Worm (Caenorhabditis elegans) whole organism, early embryonic: ENCODE results near the gene B0513.90.

ENCODE experiments used
- B0310.2 ChIP-seq: sonication (generic microtip); optimal IDR thresholded peaks from 2 replicates; lab custom pipeline; 2016; ENCODE audit warnings: mild to moderate bottlenecking, missing genetic modification characterization, missing compliant biosample characterization
- F13C5.2 ChIP-seq: sonication (generic microtip); optimal IDR thresholded peaks from 2 replicates; lab custom pipeline; 2017; ENCODE audit warnings: mild to moderate bottlenecking, missing genetic modification characterization, inconsistent platforms, missing compliant biosample characterization
- aly-1 ChIP-seq: sonication (generic microtip); optimal IDR thresholded peaks from 2 replicates; lab custom pipeline; 2016; ENCODE audit warnings: missing genetic modification characterization, missing compliant biosample characterization
- ama-1 ChIP-seq: fragments of 150-350 bp; optimal IDR thresholded peaks from 2 replicates; lab custom pipeline; 2014
- ceh-13 ChIP-seq: fragments of 200-800 bp; sonication (Bioruptor generic); optimal IDR thresholded peaks from 2 replicates; lab custom pipeline; 2018; ENCODE audit warnings: mild to moderate bottlenecking, missing genetic modification characterization, missing compliant biosample characterization
- ceh-36 ChIP-seq: sonication (generic microtip); optimal IDR thresholded peaks from 2 replicates; lab custom pipeline; 2016; ENCODE audit warnings: missing genetic modification characterization, inconsistent platforms, missing compliant biosample characterization
- ets-7 ChIP-seq: sonication (generic microtip); optimal IDR thresholded peaks from 2 replicates; lab custom pipeline; 2016; ENCODE audit warnings: missing genotype, missing genetic modification characterization, missing compliant biosample characterization
- flt-1 ChIP-seq: fragments of 200-800 bp; sonication (Bioruptor generic); IDR thresholded peaks from 2 replicates; pipeline ENCODE4 v1.3.6; 2022; ENCODE audit warnings: missing genetic modification characterization, missing compliant biosample characterization
- hmbx-1 ChIP-seq: sonication (generic microtip); optimal IDR thresholded peaks from 2 replicates; lab custom pipeline; 2016; ENCODE audit warnings: mild to moderate bottlenecking, missing genetic modification characterization, missing compliant biosample characterization
- hmg-4 ChIP-seq: fragments of 200-800 bp; sonication (Bioruptor generic); optimal IDR thresholded peaks from 2 replicates; lab custom pipeline; 2018; ENCODE audit warnings: mild to moderate bottlenecking, missing genetic modification characterization, missing compliant biosample characterization
- hnd-1 ChIP-seq: sonication (generic microtip); optimal IDR thresholded peaks from 2 replicates; lab custom pipeline; 2016; ENCODE audit warnings: missing genetic modification characterization, missing compliant biosample characterization
- pes-1 ChIP-seq: fragments of 200-800 bp; sonication (Bioruptor generic); IDR thresholded peaks from 2 replicates; pipeline ENCODE4 v1.3.6; 2022; ENCODE audit warnings: missing genetic modification reagents, missing genetic modification characterization, missing compliant biosample characterization
- scrt-1 ChIP-seq: fragments of 200-800 bp; sonication (Bioruptor generic); IDR thresholded peaks from 2 replicates; pipeline ENCODE4 v1.3.6; 2022; ENCODE audit warnings: missing genetic modification characterization, missing compliant biosample characterization
- sea-1 ChIP-seq: fragments of 200-800 bp; sonication (Bioruptor generic); conservative IDR thresholded peaks from 2 replicates; pipeline ENCODE4 v1.3.6; 2022; ENCODE audit warnings: missing genetic modification characterization, missing compliant biosample characterization
- tbx-11 ChIP-seq: fragments of 200-800 bp; sonication (Bioruptor generic); IDR thresholded peaks from 2 replicates; pipeline ENCODE4 v1.3.6; 2022; ENCODE audit warnings: missing genetic modification characterization, missing compliant biosample characterization
- tbx-37 ChIP-seq: fragments of 200-800 bp; sonication (Bioruptor generic); conservative IDR thresholded peaks from 2 replicates; pipeline ENCODE4 v1.3.6; 2022; ENCODE audit warnings: missing genetic modification reagents, missing genetic modification characterization, missing compliant biosample characterization
- tra-4 ChIP-seq: sonication (generic microtip); optimal IDR thresholded peaks from 2 replicates; lab custom pipeline; 2017; ENCODE audit warnings: missing genetic modification characterization, missing compliant biosample characterization

Gene B0513.90

DNA sequence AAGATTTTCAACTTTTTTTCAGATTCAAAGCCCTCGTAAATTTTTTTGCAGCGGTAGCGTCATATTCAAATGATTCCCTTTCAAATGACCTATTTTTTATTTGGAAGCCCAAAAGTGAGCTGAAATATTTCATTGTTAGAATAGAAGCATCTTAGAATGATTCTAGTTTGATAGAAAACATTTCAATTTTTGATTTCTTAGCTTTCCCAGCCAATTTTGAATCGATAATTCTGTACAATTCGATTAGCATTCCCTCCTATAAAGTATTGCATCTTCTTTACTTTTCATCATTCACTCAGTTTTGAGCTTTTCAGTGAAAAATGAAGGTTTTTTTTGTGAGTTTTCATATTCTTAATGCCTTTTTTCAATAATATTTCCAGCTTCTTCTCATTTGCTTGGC, at the start of gene B0513.90:
Gene B0513.90, plus strand, starts transcription at position 301 of the 400 bp plus-strand sequence.
- no peak for TF ChIP-seq hmg-4
- TF ChIP-seq aly-1 (tag; lab: Kevin White, UChicago) = no peak
- no peak for TF ChIP-seq scrt-1 (GFP tag; lab: Robert Waterston, UW)
- no peak for TF ChIP-seq sea-1
- no peak for TF ChIP-seq ceh-36
- TF ChIP-seq tbx-11 (GFP tag; lab: Robert Waterston, UW) = no peak
- no peak for TF ChIP-seq ceh-13 (GFP tag; lab: Kevin White, UChicago)
- TF ChIP-seq hnd-1 (tag; lab: Kevin White, UChicago) = no peak
- no peak for TF ChIP-seq tbx-37 (GFP tag; lab: Robert Waterston, UW)
- no peak for TF ChIP-seq ets-7 (tag; lab: Kevin White, UChicago)
- TF ChIP-seq B0310.2 (tag; lab: Kevin White, UChicago) = no peak
- no peak for TF ChIP-seq tra-4
- TF ChIP-seq ama-1 (lab: Kevin White, UChicago) = no peak
- TF ChIP-seq flt-1 (GFP tag; lab: Robert Waterston, UW) = no peak
- TF ChIP-seq pes-1 (GFP tag; lab: Robert Waterston, UW) = no peak
- TF ChIP-seq hmbx-1 (tag; lab: Kevin White, UChicago) = no peak

ce11 chrIV:13820862-13821261, 46.0 kb upstream of the B0513.90 start, which contains the start of gene Y45F10D.15:
Gene Y45F10D.15, minus strand, starts transcription at chrIV:13820962.
- TF ChIP-seq hmbx-1 (tag; lab: Kevin White, UChicago) = no peak
- no peak for TF ChIP-seq tra-4
- TF ChIP-seq B0310.2 (tag; lab: Kevin White, UChicago) = no peak
- no peak for TF ChIP-seq tbx-37 (GFP tag; lab: Robert Waterston, UW)
- no peak for TF ChIP-seq sea-1
- TF ChIP-seq scrt-1 (GFP tag; lab: Robert Waterston, UW) = no peak
- no peak for TF ChIP-seq F13C5.2 (tag; lab: Kevin White, UChicago)
- TF ChIP-seq flt-1 (GFP tag; lab: Robert Waterston, UW) = no peak
- no peak for TF ChIP-seq hnd-1 (tag; lab: Kevin White, UChicago)
- TF ChIP-seq ceh-13 (GFP tag; lab: Kevin White, UChicago) = no peak
- TF ChIP-seq ets-7 (tag; lab: Kevin White, UChicago) = no peak
- TF ChIP-seq ceh-36 = no peak
- no peak for TF ChIP-seq hmg-4

- TF ChIP-seq ets-7 (tag; lab: Kevin White, UChicago) = no peak
- no peak for TF ChIP-seq ama-1 (lab: Kevin White, UChicago)
- no peak for TF ChIP-seq ceh-36
- TF ChIP-seq ceh-13 (GFP tag; lab: Kevin White, UChicago) = no peak
- TF ChIP-seq B0310.2 (tag; lab: Kevin White, UChicago) = no peak
- TF ChIP-seq hmbx-1 (tag; lab: Kevin White, UChicago) = no peak
- no peak for TF ChIP-seq hnd-1 (tag; lab: Kevin White, UChicago)
- no peak for TF ChIP-seq tbx-37 (GFP tag; lab: Robert Waterston, UW)
- TF ChIP-seq scrt-1 (GFP tag; lab: Robert Waterston, UW) = no peak
- TF ChIP-seq sea-1 = no peak
- no peak for TF ChIP-seq pes-1 (GFP tag; lab: Robert Waterston, UW)
- no peak for TF ChIP-seq flt-1 (GFP tag; lab: Robert Waterston, UW)
Observed at ce11 chrIV:13826363-13826762, 40.5 kb upstream of the B0513.90 start.

DNA sequence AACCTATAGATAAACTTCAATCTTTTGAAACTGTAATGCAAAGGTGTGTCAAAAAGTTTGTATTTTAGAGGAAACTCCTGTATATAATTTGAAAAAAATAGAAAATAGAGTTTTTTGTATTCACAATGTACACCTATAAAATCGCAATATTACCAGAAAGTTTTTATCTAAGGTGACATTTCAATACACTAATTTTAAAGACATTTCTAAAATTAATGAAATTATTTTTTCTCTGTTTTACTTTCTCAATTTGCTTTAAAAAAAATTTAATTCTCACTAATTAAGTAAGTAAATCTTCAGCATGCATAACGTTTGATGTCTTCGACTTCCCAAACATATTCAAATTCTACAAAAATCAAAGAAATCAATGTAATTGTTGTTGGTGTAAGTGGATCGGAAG, 39.3 kb upstream of the B0513.90 start, which contains the start of gene rga-5:
Gene rga-5, plus strand, starts transcription at position 301 of the 400 bp plus-strand sequence.
- TF ChIP-seq flt-1 (GFP tag; lab: Robert Waterston, UW) = no peak
- TF ChIP-seq ceh-36 = no peak
- TF ChIP-seq hmbx-1 (tag; lab: Kevin White, UChicago) = no peak
- no peak for TF ChIP-seq pes-1 (GFP tag; lab: Robert Waterston, UW)
- TF ChIP-seq F13C5.2 (tag; lab: Kevin White, UChicago) = no peak
- TF ChIP-seq ceh-13 (GFP tag; lab: Kevin White, UChicago) = no peak
- TF ChIP-seq B0310.2 (tag; lab: Kevin White, UChicago) = no peak
- no peak for TF ChIP-seq ets-7 (tag; lab: Kevin White, UChicago)
- TF ChIP-seq hnd-1 (tag; lab: Kevin White, UChicago) = no peak

DNA sequence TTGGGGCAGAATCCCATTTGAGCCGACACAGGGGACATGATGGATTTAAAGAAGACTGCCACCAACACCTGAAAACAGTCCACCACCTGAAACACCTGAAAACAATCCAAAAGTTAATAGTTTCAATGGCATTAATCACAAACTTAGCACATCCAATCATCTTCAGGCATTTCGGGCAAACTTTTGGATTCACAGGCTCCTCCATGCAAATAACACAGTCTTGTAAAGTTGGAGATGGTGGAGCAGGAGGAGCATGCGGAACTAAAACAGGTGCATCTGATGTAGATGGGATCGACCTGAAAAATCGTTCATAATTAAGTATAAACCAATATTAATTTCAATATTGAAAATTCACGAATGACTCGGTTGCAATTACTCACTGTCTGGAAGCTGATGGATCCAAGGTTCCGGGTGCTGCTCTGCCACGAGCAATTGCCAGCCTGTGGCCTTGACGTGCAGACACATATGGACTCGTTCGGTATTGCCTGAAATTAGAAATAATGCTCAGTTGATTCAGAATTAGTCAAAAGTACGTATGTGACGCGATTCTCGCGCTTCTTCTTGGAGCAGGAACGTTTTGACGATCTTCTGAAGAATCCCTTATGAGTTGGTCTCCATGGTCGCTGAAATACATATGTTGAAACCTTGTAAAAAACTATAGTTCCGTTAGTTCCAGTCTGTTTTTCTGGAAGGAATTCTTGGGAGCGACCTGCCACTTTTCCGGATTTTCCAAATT, 32.3 kb upstream of the B0513.90 start:
- TF ChIP-seq pes-1 (GFP tag; lab: Robert Waterston, UW) = no peak

- TF ChIP-seq hnd-1 (tag; lab: Kevin White, UChicago) = no peak
- TF ChIP-seq tbx-11 (GFP tag; lab: Robert Waterston, UW) = no peak
- no peak for TF ChIP-seq ama-1 (lab: Kevin White, UChicago)
- TF ChIP-seq ceh-13 (GFP tag; lab: Kevin White, UChicago) = no peak
- no peak for TF ChIP-seq scrt-1 (GFP tag; lab: Robert Waterston, UW)
- no peak for TF ChIP-seq pes-1 (GFP tag; lab: Robert Waterston, UW)
- TF ChIP-seq B0310.2 (tag; lab: Kevin White, UChicago) = no peak
- no peak for TF ChIP-seq ceh-36
- no peak for TF ChIP-seq hmg-4
- no peak for TF ChIP-seq tra-4
- no peak for TF ChIP-seq aly-1 (tag; lab: Kevin White, UChicago)
- TF ChIP-seq sea-1 = no peak
- no peak for TF ChIP-seq F13C5.2 (tag; lab: Kevin White, UChicago)
- TF ChIP-seq ets-7 (tag; lab: Kevin White, UChicago) = no peak
Observed at ce11 chrIV:13836290-13836689, 30.6 kb upstream of the B0513.90 start, which contains the start of gene H08M01.1. Gene H08M01.1, minus strand, starts transcription at chrIV:13836390.

DNA sequence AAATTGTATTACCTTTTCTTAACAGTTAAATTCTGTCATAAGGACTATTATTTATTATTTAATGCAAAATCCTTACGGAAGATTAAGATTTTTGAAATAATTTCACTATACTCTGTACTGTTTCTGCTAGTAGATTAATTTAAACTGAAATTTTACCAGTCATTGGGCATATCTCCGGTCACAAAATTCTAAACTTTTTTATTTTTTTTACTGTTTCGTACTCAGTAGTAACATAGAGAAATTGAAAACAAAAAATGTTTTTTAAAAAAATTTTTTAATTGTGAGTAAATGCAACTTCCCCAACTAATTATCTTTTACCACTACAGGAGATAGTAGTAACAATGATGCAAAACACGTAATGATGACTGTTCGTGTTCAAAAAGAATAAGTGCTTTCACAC, 28.6 kb upstream of the B0513.90 start:
- TF ChIP-seq ama-1 (lab: Kevin White, UChicago) = no peak
- no peak for TF ChIP-seq sea-1
- no peak for TF ChIP-seq scrt-1 (GFP tag; lab: Robert Waterston, UW)
- TF ChIP-seq ceh-36 = no peak
- TF ChIP-seq pes-1 (GFP tag; lab: Robert Waterston, UW) = no peak
- TF ChIP-seq hmbx-1 (tag; lab: Kevin White, UChicago) = no peak
- no peak for TF ChIP-seq flt-1 (GFP tag; lab: Robert Waterston, UW)
- no peak for TF ChIP-seq F13C5.2 (tag; lab: Kevin White, UChicago)
- TF ChIP-seq tbx-37 (GFP tag; lab: Robert Waterston, UW) = no peak
- TF ChIP-seq hnd-1 (tag; lab: Kevin White, UChicago) = no peak
- TF ChIP-seq ets-7 (tag; lab: Kevin White, UChicago) = no peak
- TF ChIP-seq B0310.2 (tag; lab: Kevin White, UChicago) = no peak
